Worm (Caenorhabditis elegans) whole organism, young adult: ENCODE data around the gene atgp-1.

ENCODE experiments used
- D2030.7 ChIP-seq: fragments of 200-800 bp; sonication (Bioruptor generic); IDR thresholded peaks from 2 replicates; pipeline ENCODE4 v1.3.6; 2022; ENCODE audit warnings: missing genetic modification reagents, missing genetic modification characterization, missing compliant biosample characterization
- F37B4.10 ChIP-seq: fragments of 200-800 bp; sonication (Bioruptor generic); IDR thresholded peaks from 2 replicates; pipeline ENCODE4 v1.3.6; 2022; ENCODE audit warnings: missing genetic modification characterization, missing compliant biosample characterization
- Y53F4B.3 ChIP-seq: fragments of 200-800 bp; sonication (Bioruptor generic); IDR thresholded peaks from 2 replicates; pipeline ENCODE4 v1.3.6; 2022; ENCODE audit warnings: missing genetic modification reagents, missing genetic modification characterization, missing compliant biosample characterization
- attf-5 ChIP-seq: fragments of 200-800 bp; sonication (Bioruptor generic); optimal IDR thresholded peaks from 2 replicates; lab custom pipeline; 2018; ENCODE audit warnings: mild to moderate bottlenecking, missing genetic modification characterization, missing compliant biosample characterization
- ceh-58 ChIP-seq: fragments of 200-800 bp; sonication (Bioruptor generic); IDR thresholded peaks from 2 replicates; pipeline ENCODE4 v1.3.6; 2022; ENCODE audit warnings: missing genetic modification characterization, missing compliant biosample characterization
- dox-1 ChIP-seq: fragments of 200-800 bp; sonication (Bioruptor generic); IDR thresholded peaks from 2 replicates; pipeline ENCODE4 v1.3.6; 2022; ENCODE audit warnings: missing genetic modification reagents, missing genetic modification characterization, missing compliant biosample characterization
- hmg-1.2 ChIP-seq: fragments of 200-800 bp; sonication (Bioruptor generic); IDR thresholded peaks from 2 replicates; pipeline ENCODE4 v1.3.6; 2022; ENCODE audit warnings: missing genetic modification reagents, missing genetic modification characterization, missing compliant biosample characterization
- lin-35 ChIP-seq, 3 experiments: fragments of 150-350 bp in 2 of 3; sonication (generic microtip) in 1 of 3; optimal IDR thresholded peaks; 2 replicates each; lab custom pipeline; 2014 to 2018; ENCODE audit warnings: missing biosample characterization in 3 of 3, missing genetic modification characterization in 3 of 3, missing genetic modification reagents in 3 of 3
- madf-6 ChIP-seq: fragments of 200-800 bp; sonication (Bioruptor generic); IDR thresholded peaks from 2 replicates; pipeline ENCODE4 v1.3.6; 2022; ENCODE audit warnings: missing genetic modification reagents, missing genetic modification characterization, missing compliant biosample characterization
- snpc-1.3 ChIP-seq: sonication (generic microtip); optimal IDR thresholded peaks from 2 replicates; lab custom pipeline; 2017; ENCODE audit warnings: missing genetic modification characterization, mild to moderate bottlenecking, missing compliant biosample characterization, antibody characterized with exemption, moderate library complexity, missing genotype, missing genetic modification reagents; ENCODE audit not compliant: insufficient read depth
- unc-62 ChIP-seq: fragments of 150-350 bp; optimal IDR thresholded peaks from 2 replicates; lab custom pipeline; 2014; ENCODE audit warnings: missing biosample characterization, missing genetic modification reagents, missing genetic modification characterization

ce11 chrIV:17267304-17267891 lies 1.7 kb upstream of the atgp-1 start:
- TF ChIP-seq Y53F4B.3 (no peak), madf-6 (GFP tag; lab: Robert Waterston, UW) (no peak), attf-5 (GFP tag; lab: Kevin White, UChicago) (no peak), hmg-1.2 (GFP tag; lab: Robert Waterston, UW) (no peak), unc-62 (GFP tag; lab: Kevin White, UChicago) (no peak), lin-35 (GFP tag; optimal IDR thresholded peaks at IDR 0.05; lab: Kevin White, UChicago) (no peak), D2030.7 (GFP tag; lab: Robert Waterston, UW) (no peak), ceh-58 (GFP tag; lab: Robert Waterston, UW) (no peak), snpc-1.3 (tag; lab: Kevin White, UChicago) (no peak), dox-1 (GFP tag; lab: Robert Waterston, UW) (no peak), F37B4.10 (no peak)
